Worm (Caenorhabditis elegans): ENCODE measurements around the gene tat-1.
A peak's percentile ranks its signal among the peaks of the same experiment; 100 is the strongest.

The tat-1 gene

ce11 chrIII:12356588-12356987 is 64.9 kb downstream of the tat-1 start:
- TF ChIP-seq lin-11 (tag; optimal IDR thresholded peaks at IDR 0.05) (no peak), sox-2 (GFP tag; IDR thresholded peaks at IDR 0.05) (no peak), hlh-6 (tag; optimal IDR thresholded peaks at IDR 0.05) (no peak), che-1 (tag; optimal IDR thresholded peaks at IDR 0.05) (no peak), pqm-1 (tag; optimal IDR thresholded peaks at IDR 0.05) (no peak), pha-4 (tag; optimal IDR thresholded peaks at IDR 0.05) (no peak), tbx-7 (tag; optimal IDR thresholded peaks at IDR 0.05) (no peak), ceh-9 (tag; optimal IDR thresholded peaks at IDR 0.05) (no peak), lim-6 (tag; optimal IDR thresholded peaks at IDR 0.05) (no peak), F13H6.1 (tag; optimal IDR thresholded peaks at IDR 0.05) (no peak), C38D4.7 (GFP tag; optimal IDR thresholded peaks at IDR 0.05) (no peak), ceh-19 (GFP tag; optimal IDR thresholded peaks at IDR 0.05) (no peak), ceh-14 (tag; optimal IDR thresholded peaks at IDR 0.05) (no peak), ceh-48 (tag; optimal IDR thresholded peaks at IDR 0.05) (no peak), ceh-6 (GFP tag; optimal IDR thresholded peaks at IDR 0.05) (no peak), C08G9.2 (tag; optimal IDR thresholded peaks at IDR 0.05) (no peak), syd-9 (tag; optimal IDR thresholded peaks at IDR 0.05) (no peak), nhr-11 (tag; optimal IDR thresholded peaks at IDR 0.05) (no peak), hlh-8 (tag; optimal IDR thresholded peaks at IDR 0.05) (no peak)

ce11 chrIII:12351301-12351700 is 70.2 kb downstream of the tat-1 start, which contains the start of the genes pph-4.1 and Y75B8A.31:
Gene pph-4.1 (minus strand): TSS chrIII:12351336.
Gene Y75B8A.31 (plus strand): TSS chrIII:12351642.
- no peak for TF ChIP-seq pag-3 (tag; optimal IDR thresholded peaks at IDR 0.05; ENCODE audit: borderline replicate concordance)
- peak; percentile 92 for TF ChIP-seq ceh-2 (tag; optimal IDR thresholded peaks at IDR 0.05)
- no peak for TF ChIP-seq odd-2 (tag; optimal IDR thresholded peaks at IDR 0.05)
- TF ChIP-seq che-1 (tag; optimal IDR thresholded peaks at IDR 0.05): no peak
- peak; percentile 93 for TF ChIP-seq C08G9.2 (tag; optimal IDR thresholded peaks at IDR 0.05)
- TF ChIP-seq hlh-15 (tag; optimal IDR thresholded peaks at IDR 0.05): no peak
- TF ChIP-seq elt-4 (tag; optimal IDR thresholded peaks at IDR 0.05): no peak
- TF ChIP-seq ceh-34 (tag; optimal IDR thresholded peaks at IDR 0.05): peak; percentile 58
- no peak for TF ChIP-seq hlh-13 (GFP tag; optimal IDR thresholded peaks at IDR 0.05)
- peak; percentile 93 for TF ChIP-seq ets-4 (tag; optimal IDR thresholded peaks at IDR 0.05)
- peak; percentile 60 for TF ChIP-seq ceh-18 (tag; optimal IDR thresholded peaks at IDR 0.05)
- no peak for TF ChIP-seq hlh-6 (tag; optimal IDR thresholded peaks at IDR 0.05)
- no peak for TF ChIP-seq gmeb-2 (tag; optimal IDR thresholded peaks at IDR 0.05)
- TF ChIP-seq sox-4 (tag; optimal IDR thresholded peaks at IDR 0.05): no peak
- TF ChIP-seq ttx-3 (tag; optimal IDR thresholded peaks at IDR 0.05): peak; percentile 19
- TF ChIP-seq ahr-1 (tag; optimal IDR thresholded peaks at IDR 0.05): peak; percentile 35
- no peak for TF ChIP-seq K02D7.2 (tag; optimal IDR thresholded peaks at IDR 0.05)
- TF ChIP-seq hlh-30 (tag; optimal IDR thresholded peaks at IDR 0.05; ENCODE audit: insufficient read depth): no peak
- no peak for TF ChIP-seq pha-4 (tag; optimal IDR thresholded peaks at IDR 0.05)
- TF ChIP-seq tbx-7 (tag; optimal IDR thresholded peaks at IDR 0.05): peak; percentile 82
- TF ChIP-seq C38D4.7 (GFP tag; optimal IDR thresholded peaks at IDR 0.05): no peak
- TF ChIP-seq ceh-45 (GFP tag; IDR thresholded peaks at IDR 0.05): no peak
- TF ChIP-seq ref-2 (tag; optimal IDR thresholded peaks at IDR 0.05): peak; percentile 65
- peak; percentile 53 for TF ChIP-seq unc-86 (tag; optimal IDR thresholded peaks at IDR 0.05)
- no peak for TF ChIP-seq npax-4 (tag; optimal IDR thresholded peaks at IDR 0.05)
- TF ChIP-seq madf-2 (tag; optimal IDR thresholded peaks at IDR 0.05): no peak
- TF ChIP-seq fax-1 (tag; optimal IDR thresholded peaks at IDR 0.05): peak; percentile 77
- TF ChIP-seq ceh-14 (tag; optimal IDR thresholded peaks at IDR 0.05): peak; percentile 71
- peak; percentile 88 for TF ChIP-seq tbx-2 (tag; optimal IDR thresholded peaks at IDR 0.05)
- TF ChIP-seq F13H6.1 (tag; optimal IDR thresholded peaks at IDR 0.05): peak; percentile 32
- no peak for TF ChIP-seq ceh-30 (tag; optimal IDR thresholded peaks at IDR 0.05)
- TF ChIP-seq T23F11.4 (GFP tag; optimal IDR thresholded peaks at IDR 0.05): no peak
- TF ChIP-seq ceh-24 (tag; optimal IDR thresholded peaks at IDR 0.05): no peak
- TF ChIP-seq unc-42 (tag; optimal IDR thresholded peaks at IDR 0.05): peak; percentile 69
- TF ChIP-seq fkh-6 (tag; optimal IDR thresholded peaks at IDR 0.05): peak; percentile 27
- no peak for TF ChIP-seq ceh-6 (GFP tag; optimal IDR thresholded peaks at IDR 0.05)
- TF ChIP-seq nhr-232 (tag; optimal IDR thresholded peaks at IDR 0.05): no peak
- TF ChIP-seq pha-2 (tag; optimal IDR thresholded peaks at IDR 0.05): peak; percentile 16
- no peak for TF ChIP-seq sox-2 (GFP tag; IDR thresholded peaks at IDR 0.05)
- peak; percentile 95 for TF ChIP-seq ceh-31 (tag; optimal IDR thresholded peaks at IDR 0.05)
- TF ChIP-seq fkh-10 (GFP tag; optimal IDR thresholded peaks at IDR 0.05): no peak
- peak; percentile 81 for TF ChIP-seq mec-3 (tag; optimal IDR thresholded peaks at IDR 0.05; ENCODE audit: borderline replicate concordance)

Data from whole organism, late embryonic.